Fruit fly (Drosophila melanogaster) whole organism, prepupa: ENCODE data around the gene Prosbeta7.

ENCODE experiments used
- Blimp-1 ChIP-seq: fragments of 200-800 bp; sonication (Bioruptor generic); optimal IDR thresholded peaks from 3 replicates; lab custom pipeline; 2017; ENCODE audit warnings: missing biosample characterization, missing genetic modification characterization, mild to moderate bottlenecking, moderate library complexity, missing genetic modification reagents
- CG10669 ChIP-seq: fragments of 200-800 bp; sonication (Bioruptor generic); optimal IDR thresholded peaks from 3 replicates; lab custom pipeline; 2018; ENCODE audit warnings: missing biosample characterization, mild to moderate bottlenecking, missing genetic modification characterization, moderate library complexity
- CG11294 ChIP-seq: fragments of 200-800 bp; sonication (Bioruptor generic); IDR thresholded peaks from 2 replicates; pipeline ENCODE4 v1.3.6; 2022; ENCODE audit warnings: missing biosample characterization, missing genetic modification characterization
- CG11762 ChIP-seq: fragments of 200-800 bp; sonication (Bioruptor generic); optimal IDR thresholded peaks from 3 replicates; lab custom pipeline; 2016; ENCODE audit warnings: missing biosample characterization, missing genetic modification characterization; ENCODE audit not compliant: insufficient read depth
- CG11902 ChIP-seq: fragments of 200-800 bp; sonication (Bioruptor generic); optimal IDR thresholded peaks from 3 replicates; lab custom pipeline; 2016; ENCODE audit warnings: missing biosample characterization, missing genetic modification characterization
- CG15336 ChIP-seq: fragments of 200-800 bp; sonication (Bioruptor generic); IDR thresholded peaks from 2 replicates; pipeline ENCODE4 v1.3.6; 2022; ENCODE audit warnings: missing biosample characterization, missing genetic modification characterization
- CG1621 ChIP-seq: fragments of 200-800 bp; sonication (Bioruptor generic); optimal IDR thresholded peaks from 3 replicates; lab custom pipeline; 2018; ENCODE audit warnings: missing biosample characterization, mild to moderate bottlenecking, missing genetic modification characterization
- CG3032 ChIP-seq: fragments of 200-800 bp; optimal IDR thresholded peaks from 2 replicates; lab custom pipeline; 2019; ENCODE audit warnings: missing biosample characterization, mild to moderate bottlenecking, missing genetic modification characterization, moderate library complexity
- CG32006 ChIP-seq: fragments of 200-800 bp; sonication (Bioruptor generic); optimal IDR thresholded peaks from 3 replicates; lab custom pipeline; 2017; ENCODE audit warnings: missing biosample characterization, mild to moderate bottlenecking, missing genetic modification characterization
- CG3919 ChIP-seq: fragments of 200-800 bp; sonication (Bioruptor generic); optimal IDR thresholded peaks from 3 replicates; lab custom pipeline; 2016; ENCODE audit warnings: missing biosample characterization, missing genetic modification characterization
- CG4318 ChIP-seq: fragments of 200-800 bp; sonication (Bioruptor generic); optimal IDR thresholded peaks from 3 replicates; lab custom pipeline; 2017; ENCODE audit warnings: missing biosample characterization, mild to moderate bottlenecking, missing genetic modification characterization
- CG6276 ChIP-seq: fragments of 200-800 bp; sonication (Bioruptor generic); optimal IDR thresholded peaks from 2 replicates; lab custom pipeline; 2017; ENCODE audit warnings: missing biosample characterization, mild to moderate bottlenecking, missing genetic modification characterization
- CG6808 ChIP-seq: fragments of 200-800 bp; sonication (Bioruptor generic); optimal IDR thresholded peaks from 3 replicates; lab custom pipeline; 2017; ENCODE audit warnings: missing biosample characterization, missing genetic modification characterization, mild to moderate bottlenecking, moderate library complexity, missing genetic modification reagents
- CG6854 ChIP-seq: fragments of 200-800 bp; sonication (Bioruptor generic); optimal IDR thresholded peaks from 2 replicates; lab custom pipeline; 2017; ENCODE audit warnings: missing biosample characterization, mild to moderate bottlenecking, missing genetic modification characterization
- CG7368 ChIP-seq: fragments of 200-800 bp; sonication (Bioruptor generic); optimal IDR thresholded peaks from 3 replicates; lab custom pipeline; 2016; ENCODE audit warnings: missing biosample characterization, missing genetic modification characterization
- CG8119 ChIP-seq: fragments of 200-800 bp; sonication (Bioruptor generic); IDR thresholded peaks from 3 replicates; pipeline ENCODE4 v1.3.6; 2022; ENCODE audit warnings: missing biosample characterization, missing genetic modification characterization
- CG8632 ChIP-seq: fragments of 200-800 bp; sonication (Bioruptor generic); optimal IDR thresholded peaks from 3 replicates; lab custom pipeline; 2016; ENCODE audit warnings: missing biosample characterization, missing genetic modification characterization
- CG9139 ChIP-seq: fragments of 200-800 bp; sonication (Bioruptor generic); optimal IDR thresholded peaks from 3 replicates; lab custom pipeline; 2017; ENCODE audit warnings: missing biosample characterization, mild to moderate bottlenecking, missing genetic modification characterization
- Eip75B ChIP-seq: fragments of 200-800 bp; sonication (Bioruptor generic); optimal IDR thresholded peaks from 3 replicates; lab custom pipeline; 2016; ENCODE audit warnings: missing biosample characterization, missing genetic modification characterization
- Eip78C ChIP-seq: fragments of 200-800 bp; sonication (Bioruptor generic); peaks from one replicate; lab custom pipeline; 2016; ENCODE audit warnings: missing biosample characterization, missing genetic modification characterization
- Eip93F ChIP-seq: fragments of 200-800 bp; sonication (Bioruptor generic); optimal IDR thresholded peaks from 2 replicates; lab custom pipeline; 2016; ENCODE audit warnings: missing biosample characterization, mild to moderate bottlenecking, missing genetic modification characterization
- Ets21C ChIP-seq: fragments of 200-800 bp; sonication (Bioruptor generic); optimal IDR thresholded peaks from 3 replicates; lab custom pipeline; 2016; ENCODE audit warnings: missing biosample characterization, missing genetic modification characterization
- Ets96B ChIP-seq: fragments of 200-800 bp; optimal IDR thresholded peaks from 2 replicates; lab custom pipeline; 2019; ENCODE audit warnings: missing biosample characterization, mild to moderate bottlenecking, missing genetic modification characterization, moderate library complexity
- Gug ChIP-seq: fragments of 200-800 bp; sonication (Bioruptor generic); IDR thresholded peaks from 2 replicates; pipeline ENCODE4 v1.3.6; 2022; ENCODE audit warnings: missing biosample characterization, missing genetic modification characterization
- Hr38 ChIP-seq: sonication (Bioruptor generic); optimal IDR thresholded peaks from 2 replicates; lab custom pipeline; 2016; ENCODE audit warnings: missing biosample characterization, missing genetic modification characterization
- Hr39 ChIP-seq: fragments of 200-800 bp; sonication (Bioruptor generic); optimal IDR thresholded peaks from 2 replicates; lab custom pipeline; 2016; ENCODE audit warnings: missing biosample characterization, missing genetic modification characterization
- Hr4 ChIP-seq: fragments of 200-800 bp; sonication (Bioruptor generic); optimal IDR thresholded peaks from 3 replicates; lab custom pipeline; 2016; ENCODE audit warnings: missing biosample characterization, missing genetic modification characterization
- Lpt ChIP-seq: fragments of 200-800 bp; sonication (Bioruptor generic); optimal IDR thresholded peaks from 3 replicates; lab custom pipeline; 2016; ENCODE audit warnings: missing biosample characterization, missing genetic modification characterization
- Met ChIP-seq: fragments of 200-800 bp; sonication (Bioruptor generic); optimal IDR thresholded peaks from 3 replicates; lab custom pipeline; 2016; ENCODE audit warnings: missing biosample characterization, missing genetic modification characterization
- OdsH ChIP-seq: fragments of 200-800 bp; sonication (Bioruptor generic); optimal IDR thresholded peaks from 3 replicates; lab custom pipeline; 2016; ENCODE audit warnings: missing biosample characterization, missing genetic modification characterization
- Smox ChIP-seq: fragments of 200-800 bp; sonication (Bioruptor generic); optimal IDR thresholded peaks from 3 replicates; lab custom pipeline; 2016; ENCODE audit warnings: missing biosample characterization, missing genetic modification characterization
- Sox102F ChIP-seq: fragments of 200-800 bp; sonication (Bioruptor generic); optimal IDR thresholded peaks from 2 replicates; lab custom pipeline; 2016; ENCODE audit warnings: missing biosample characterization, mild to moderate bottlenecking, missing genetic modification characterization
- Sox14 ChIP-seq: fragments of 200-800 bp; sonication (Bioruptor generic); optimal IDR thresholded peaks from 3 replicates; lab custom pipeline; 2016; ENCODE audit warnings: missing biosample characterization, missing genetic modification characterization
- achi ChIP-seq: fragments of 200-800 bp; sonication (Bioruptor generic); optimal IDR thresholded peaks from 3 replicates; lab custom pipeline; 2016; ENCODE audit warnings: missing biosample characterization, missing genetic modification characterization
- dac ChIP-seq: fragments of 200-800 bp; sonication (Bioruptor generic); optimal IDR thresholded peaks from 2 replicates; lab custom pipeline; 2017; ENCODE audit warnings: missing biosample characterization, mild to moderate bottlenecking, missing genetic modification characterization
- dsx ChIP-seq: fragments of 200-800 bp; optimal IDR thresholded peaks from 3 replicates; lab custom pipeline; 2019; ENCODE audit warnings: missing biosample characterization, mild to moderate bottlenecking, missing genetic modification characterization, moderate library complexity; ENCODE audit not compliant: poor library complexity, severe bottlenecking
- eg ChIP-seq: fragments of 200-800 bp; sonication (Bioruptor generic); IDR thresholded peaks from 3 replicates; pipeline ENCODE4 v1.3.6; 2022; ENCODE audit warnings: missing biosample characterization, missing genetic modification characterization
- esn ChIP-seq: fragments of 200-800 bp; sonication (Bioruptor generic); optimal IDR thresholded peaks from 2 replicates; lab custom pipeline; 2016; ENCODE audit warnings: missing biosample characterization, mild to moderate bottlenecking, missing genetic modification characterization, moderate library complexity
- fd59A ChIP-seq: fragments of 200-800 bp; sonication (Bioruptor generic); optimal IDR thresholded peaks from 2 replicates; lab custom pipeline; 2017; ENCODE audit warnings: missing biosample characterization, mild to moderate bottlenecking, missing genetic modification characterization, missing genetic modification reagents
- fkh ChIP-seq: fragments of 200-800 bp; sonication (Bioruptor generic); optimal IDR thresholded peaks from 3 replicates; lab custom pipeline; 2017; ENCODE audit warnings: missing biosample characterization, mild to moderate bottlenecking, missing genetic modification characterization, moderate library complexity
- pdm3 ChIP-seq: fragments of 200-800 bp; sonication (Bioruptor generic); optimal IDR thresholded peaks from 3 replicates; lab custom pipeline; 2016; ENCODE audit warnings: missing biosample characterization, missing genetic modification characterization
- salr ChIP-seq, 2 experiments: fragments of 200-800 bp; sonication (Bioruptor generic); optimal IDR thresholded peaks; 3 replicates each; lab custom pipeline; 2016 to 2018; ENCODE audit warnings: missing biosample characterization in 2 of 2, missing genetic modification characterization in 2 of 2, mild to moderate bottlenecking in 1 of 2
- ss ChIP-seq, 2 experiments: fragments of 200-800 bp; sonication (Bioruptor generic); optimal IDR thresholded peaks; 2 replicates in 1 of 2; 3 replicates in 1 of 2; lab custom pipeline; 2017 to 2018; ENCODE audit warnings: mild to moderate bottlenecking in 2 of 2, missing biosample characterization in 2 of 2, missing genetic modification characterization in 2 of 2, moderate library complexity in 1 of 2
- svp ChIP-seq: fragments of 200-800 bp; sonication (Bioruptor generic); peaks from one replicate; lab custom pipeline; 2016; ENCODE audit warnings: missing biosample characterization, missing genetic modification characterization
- topi ChIP-seq: fragments of 200-800 bp; sonication (Bioruptor generic); optimal IDR thresholded peaks from 3 replicates; lab custom pipeline; 2016; ENCODE audit warnings: missing biosample characterization, missing genetic modification characterization
- vri ChIP-seq: fragments of 200-800 bp; sonication (Bioruptor generic); optimal IDR thresholded peaks from 3 replicates; lab custom pipeline; 2016; ENCODE audit warnings: missing biosample characterization, mild to moderate bottlenecking, missing genetic modification characterization

Prosbeta7 gene

dm6 chr3R:5327911-5328310, 30.3 kb downstream of the Prosbeta7 start:
- TF ChIP-seq Met (GFP tag; lab: Kevin White, UChicago) (no peak), Eip78C (GFP tag; lab: Kevin White, UChicago) (peak; percentile 9), svp (GFP tag; lab: Kevin White, UChicago) (peak; percentile 81), fkh (GFP tag; lab: Kevin White, UChicago) (peak; percentile 62)

- TF ChIP-seq Hr4 (GFP tag; lab: Kevin White, UChicago) (no peak), CG8119 (0 out of 3 replicates have a peak, but pooled peaks have one; percentile 30)
Observed at dm6 chr3R:5326166-5326565, 32.0 kb downstream of the Prosbeta7 start.

dm6 chr3R:5323741-5324538, 34.2 kb downstream of the Prosbeta7 start:
- TF ChIP-seq eg (GFP tag; lab: Robert Waterston, UW) (peak; percentile 51; the same call in 1 of the 3 replicates), pdm3 (peak; percentile 41), vri (GFP tag; lab: Kevin White, UChicago) (peak; percentile 68), CG6808 (peak; percentile 1), CG11762 (no peak), CG8632 (no peak), Hr4 (GFP tag; lab: Kevin White, UChicago) (peak; percentile 68), Gug (GFP tag; lab: Robert Waterston, UW) (no peak), Ets96B (no peak), fd59A (GFP tag; lab: Kevin White, UChicago) (no peak), achi (GFP tag; lab: Kevin White, UChicago) (no peak), CG10669 (no peak), dsx (GFP tag; lab: Kevin White, UChicago) (peak; percentile 65), dac (peak; percentile 23), Ets21C (GFP tag; lab: Kevin White, UChicago) (no peak), Hr38 (GFP tag; lab: Kevin White, UChicago) (no peak), CG6276 (GFP tag; lab: Kevin White, UChicago) (peak; percentile 51), Eip78C (GFP tag; lab: Kevin White, UChicago) (peak; percentile 77), Hr39 (GFP tag; lab: Kevin White, UChicago) (no peak), CG32006 (GFP tag; lab: Kevin White, UChicago) (peak; percentile 79), topi (GFP tag; lab: Kevin White, UChicago) (no peak), Sox102F (GFP tag; lab: Kevin White, UChicago) (peak; percentile 35), ss (GFP tag; optimal IDR thresholded peaks at IDR 0.05; lab: Kevin White, UChicago) (peak; percentile 42 to 57), CG11294 (no peak), CG6854 (GFP tag; lab: Kevin White, UChicago) (peak; percentile 38), CG15336 (GFP tag; lab: Robert Waterston, UW) (peak; percentile 78), Sox14 (GFP tag; lab: Kevin White, UChicago) (no peak), fkh (GFP tag; lab: Kevin White, UChicago) (peak; percentile 51), OdsH (no peak), Eip93F (GFP tag; lab: Kevin White, UChicago) (peak; percentile 30), svp (GFP tag; lab: Kevin White, UChicago) (no peak), CG3919 (GFP tag; lab: Kevin White, UChicago) (peak; percentile 14), CG7368 (GFP tag; lab: Kevin White, UChicago) (no peak), CG1621 (tag; lab: Kevin White, UChicago) (no peak), Smox (GFP tag; lab: Kevin White, UChicago) (no peak), CG3032 (no peak), salr (GFP tag; optimal IDR thresholded peaks at IDR 0.05; lab: Kevin White, UChicago) (peak in 1 of 2 experiments; percentile 19), Eip75B (GFP tag; lab: Kevin White, UChicago) (no peak), CG4318 (GFP tag; lab: Kevin White, UChicago) (peak; percentile 19), CG11902 (no peak), Lpt (GFP tag; lab: Kevin White, UChicago) (no peak), CG9139 (peak; percentile 33), esn (GFP tag; lab: Kevin White, UChicago) (peak; percentile 22), Blimp-1 (peak; percentile 28)
